Fruit fly (Drosophila melanogaster) whole organism, embryonic: ENCODE measurements around the gene UbcE2H.

ENCODE experiments used
- Asciz ChIP-seq: fragments of 200-800 bp; sonication (Bioruptor generic); optimal IDR thresholded peaks from 2 replicates; lab custom pipeline; 2017; ENCODE audit warnings: missing biosample characterization, mild to moderate bottlenecking, missing genetic modification characterization, missing genetic modification reagents
- CG10274 ChIP-seq: fragments of 200-800 bp; sonication (Bioruptor generic); optimal IDR thresholded peaks from 3 replicates; lab custom pipeline; 2017; ENCODE audit warnings: missing biosample characterization, mild to moderate bottlenecking, missing genetic modification characterization
- CG10979 ChIP-seq: fragments of 200-800 bp; sonication (Bioruptor generic); optimal IDR thresholded peaks from 2 replicates; lab custom pipeline; 2018; ENCODE audit warnings: missing biosample characterization, mild to moderate bottlenecking, missing genetic modification characterization, moderate library complexity
- CG11247 ChIP-seq: fragments of 200-800 bp; sonication (Bioruptor generic); IDR thresholded peaks from 2 replicates; pipeline ENCODE4 v1.3.6; 2022; ENCODE audit warnings: missing biosample characterization, missing genetic modification characterization
- CG11723 ChIP-seq: fragments of 200-800 bp; sonication (Bioruptor generic); optimal IDR thresholded peaks from 2 replicates; lab custom pipeline; 2017; ENCODE audit warnings: missing biosample characterization, mild to moderate bottlenecking, missing genetic modification characterization
- CG12299 ChIP-seq: fragments of 200-800 bp; sonication (Bioruptor generic); optimal IDR thresholded peaks from 2 replicates; lab custom pipeline; 2018; ENCODE audit warnings: missing biosample characterization, mild to moderate bottlenecking, missing genetic modification characterization
- CG12391 ChIP-seq: fragments of 200-800 bp; sonication (Bioruptor generic); optimal IDR thresholded peaks from 3 replicates; lab custom pipeline; 2018; ENCODE audit warnings: missing biosample characterization, mild to moderate bottlenecking, missing genetic modification characterization, moderate library complexity
- CG13123 ChIP-seq: fragments of 200-800 bp; sonication (Bioruptor generic); optimal IDR thresholded peaks from 2 replicates; lab custom pipeline; 2016; ENCODE audit warnings: missing biosample characterization, missing genetic modification characterization
- CG14710 ChIP-seq: fragments of 200-800 bp; sonication (Bioruptor generic); optimal IDR thresholded peaks from 3 replicates; lab custom pipeline; 2019; ENCODE audit warnings: missing biosample characterization, mild to moderate bottlenecking, missing genetic modification characterization, moderate library complexity
- CG1647 ChIP-seq: fragments of 200-800 bp; sonication (Bioruptor generic); optimal IDR thresholded peaks from 3 replicates; lab custom pipeline; 2016; ENCODE audit warnings: missing biosample characterization, missing genetic modification characterization
- CG16779 ChIP-seq: fragments of 200-800 bp; sonication (Bioruptor generic); IDR thresholded peaks from 2 replicates; pipeline ENCODE4 v1.3.6; 2022; ENCODE audit warnings: missing biosample characterization, missing genetic modification characterization
- CG17385 ChIP-seq: fragments of 200-800 bp; sonication (Bioruptor generic); optimal IDR thresholded peaks from 3 replicates; lab custom pipeline; 2018; ENCODE audit warnings: missing biosample characterization, mild to moderate bottlenecking, missing genetic modification characterization
- CG1792 ChIP-seq: fragments of 200-800 bp; sonication (Bioruptor generic); optimal IDR thresholded peaks from 2 replicates; lab custom pipeline; 2016; ENCODE audit warnings: missing biosample characterization, missing genetic modification characterization
- CG18476 ChIP-seq: fragments of 200-800 bp; sonication (Bioruptor generic); optimal IDR thresholded peaks from 2 replicates; lab custom pipeline; 2016; ENCODE audit warnings: missing biosample characterization, mild to moderate bottlenecking, missing genetic modification characterization
- CG18619 ChIP-seq: fragments of 200-800 bp; sonication (Bioruptor generic); optimal IDR thresholded peaks from 3 replicates; lab custom pipeline; 2017; ENCODE audit warnings: missing biosample characterization, mild to moderate bottlenecking, missing genetic modification characterization
- CG2875 ChIP-seq: fragments of 200-800 bp; sonication (Bioruptor generic); optimal IDR thresholded peaks from 2 replicates; lab custom pipeline; 2017; ENCODE audit warnings: missing biosample characterization, mild to moderate bottlenecking, missing genetic modification characterization, missing genetic modification reagents
- CG30403 ChIP-seq: fragments of 200-800 bp; sonication (Bioruptor generic); optimal IDR thresholded peaks from 3 replicates; lab custom pipeline; 2016; ENCODE audit warnings: missing biosample characterization, missing genetic modification characterization
- CG3163 ChIP-seq: fragments of 200-800 bp; sonication (Bioruptor generic); optimal IDR thresholded peaks from 3 replicates; lab custom pipeline; 2016; ENCODE audit warnings: missing biosample characterization, missing genetic modification characterization
- CG34224 ChIP-seq: fragments of 200-800 bp; sonication (Bioruptor generic); IDR thresholded peaks from 3 replicates; pipeline ENCODE4 v1.3.6; 2022; ENCODE audit warnings: missing biosample characterization, missing genetic modification characterization; ENCODE audit not compliant: partially characterized antibody
- CG34376 ChIP-seq: fragments of 200-800 bp; sonication (Bioruptor generic); optimal IDR thresholded peaks from 2 replicates; lab custom pipeline; 2018; ENCODE audit warnings: missing biosample characterization, mild to moderate bottlenecking, missing genetic modification characterization
- CG4282 ChIP-seq: fragments of 200-800 bp; sonication (Bioruptor generic); optimal IDR thresholded peaks from 2 replicates; lab custom pipeline; 2016; ENCODE audit warnings: missing biosample characterization, missing genetic modification characterization
- CG4730 ChIP-seq: fragments of 200-800 bp; sonication (Bioruptor generic); IDR thresholded peaks from 2 replicates; pipeline ENCODE4 v1.3.6; 2022; ENCODE audit warnings: missing biosample characterization, missing genetic modification characterization
- CG5245 ChIP-seq: fragments of 200-800 bp; sonication (Bioruptor generic); optimal IDR thresholded peaks from 3 replicates; lab custom pipeline; 2016; ENCODE audit warnings: missing biosample characterization, missing genetic modification characterization
- CG6813 ChIP-seq: fragments of 200-800 bp; sonication (Bioruptor generic); optimal IDR thresholded peaks from 2 replicates; lab custom pipeline; 2017; ENCODE audit warnings: missing biosample characterization, missing genetic modification characterization, mild to moderate bottlenecking, moderate library complexity, missing genetic modification reagents
- CG7745 ChIP-seq: fragments of 200-800 bp; sonication (Bioruptor generic); optimal IDR thresholded peaks from 2 replicates; lab custom pipeline; 2018; ENCODE audit warnings: missing biosample characterization, mild to moderate bottlenecking, missing genetic modification characterization, moderate library complexity
- CG9797 ChIP-seq: fragments of 200-800 bp; sonication (Bioruptor generic); optimal IDR thresholded peaks from 3 replicates; lab custom pipeline; 2018; ENCODE audit warnings: missing biosample characterization, mild to moderate bottlenecking, missing genetic modification characterization
- CG9817 ChIP-seq: fragments of 200-800 bp; sonication (Bioruptor generic); optimal IDR thresholded peaks from 2 replicates; lab custom pipeline; 2018; ENCODE audit warnings: missing biosample characterization, mild to moderate bottlenecking, missing genetic modification characterization, moderate library complexity
- ERR ChIP-seq: fragments of 200-800 bp; sonication (Bioruptor generic); optimal IDR thresholded peaks from 2 replicates; lab custom pipeline; 2016; ENCODE audit warnings: missing biosample characterization, missing genetic modification characterization
- Hr39 ChIP-seq: fragments of >200 bp; optimal IDR thresholded peaks from 2 replicates; lab custom pipeline; 2017
- Meics ChIP-seq: fragments of 200-800 bp; sonication (Bioruptor generic); optimal IDR thresholded peaks from 2 replicates; lab custom pipeline; 2017; ENCODE audit warnings: missing biosample characterization, mild to moderate bottlenecking, missing genetic modification characterization
- Side ChIP-seq: fragments of 200-800 bp; sonication (Bioruptor generic); optimal IDR thresholded peaks from 2 replicates; lab custom pipeline; 2016; ENCODE audit warnings: missing biosample characterization, missing genetic modification characterization
- ash1 ChIP-seq: fragments of 200-800 bp; sonication (Bioruptor generic); optimal IDR thresholded peaks from 2 replicates; lab custom pipeline; 2018; ENCODE audit warnings: missing biosample characterization, mild to moderate bottlenecking, missing genetic modification characterization
- ato ChIP-seq: fragments of 200-800 bp; sonication (Bioruptor generic); IDR thresholded peaks from 2 replicates; pipeline ENCODE4 v1.3.6; 2022; ENCODE audit warnings: missing biosample characterization, missing genetic modification characterization; ENCODE audit not compliant: partially characterized antibody
- az2 ChIP-seq: fragments of 200-800 bp; sonication (Bioruptor generic); optimal IDR thresholded peaks from 3 replicates; lab custom pipeline; 2016; ENCODE audit warnings: missing biosample characterization, missing genetic modification characterization
- chn ChIP-seq: fragments of 200-800 bp; sonication (Bioruptor generic); optimal IDR thresholded peaks from 2 replicates; lab custom pipeline; 2016; ENCODE audit warnings: missing biosample characterization, missing genetic modification characterization
- croc ChIP-seq: fragments of 200-800 bp; sonication (Bioruptor generic); conservative IDR thresholded peaks from 3 replicates; pipeline ENCODE4 v1.3.6; 2022; ENCODE audit warnings: missing biosample characterization, missing genetic modification characterization
- dm ChIP-seq: fragments of 200-800 bp; sonication (Bioruptor generic); optimal IDR thresholded peaks from 3 replicates; lab custom pipeline; 2016; ENCODE audit warnings: missing biosample characterization, missing genetic modification characterization
- en ChIP-seq: fragments of 200-800 bp; sonication (Bioruptor generic); optimal IDR thresholded peaks from 2 replicates; lab custom pipeline; 2016; ENCODE audit warnings: missing biosample characterization, missing genetic modification characterization
- h ChIP-seq: fragments of >200 bp; optimal IDR thresholded peaks from 2 replicates; lab custom pipeline; 2017
- kah ChIP-seq: fragments of 200-800 bp; sonication (Bioruptor generic); optimal IDR thresholded peaks from 2 replicates; lab custom pipeline; 2018; ENCODE audit warnings: missing biosample characterization, mild to moderate bottlenecking, missing genetic modification characterization
- ken ChIP-seq: fragments of 200-800 bp; sonication (Bioruptor generic); IDR thresholded peaks from 3 replicates; pipeline ENCODE4 v1.3.6; 2022; ENCODE audit warnings: missing biosample characterization, missing genetic modification characterization
- luna ChIP-seq: fragments of 200-800 bp; sonication (Bioruptor generic); optimal IDR thresholded peaks from 2 replicates; lab custom pipeline; 2016; ENCODE audit warnings: missing biosample characterization, missing genetic modification characterization
- mld ChIP-seq: fragments of 200-800 bp; sonication (Bioruptor generic); IDR thresholded peaks from 3 replicates; pipeline ENCODE4 v1.3.6; 2022; ENCODE audit warnings: missing biosample characterization, missing genetic modification characterization; ENCODE audit not compliant: partially characterized antibody
- org-1 ChIP-seq: fragments of 200-800 bp; sonication (Bioruptor generic); optimal IDR thresholded peaks from 2 replicates; lab custom pipeline; 2017; ENCODE audit warnings: missing biosample characterization, missing genetic modification characterization
- p53 ChIP-seq: fragments of 200-800 bp; sonication (Bioruptor generic); optimal IDR thresholded peaks from 2 replicates; lab custom pipeline; 2016; ENCODE audit warnings: missing biosample characterization, missing genetic modification characterization
- pnt ChIP-seq: fragments of 200-800 bp; sonication (Bioruptor generic); optimal IDR thresholded peaks from 3 replicates; lab custom pipeline; 2016; ENCODE audit warnings: missing biosample characterization, missing genetic modification characterization
- pros ChIP-seq: fragments of 200-800 bp; sonication (Bioruptor generic); optimal IDR thresholded peaks from 3 replicates; lab custom pipeline; 2019; ENCODE audit warnings: missing biosample characterization, mild to moderate bottlenecking, missing genetic modification characterization, moderate library complexity
- pum ChIP-seq: fragments of 200-800 bp; sonication (Bioruptor generic); optimal IDR thresholded peaks from 2 replicates; lab custom pipeline; 2016; ENCODE audit warnings: missing biosample characterization, missing genetic modification characterization
- run ChIP-seq: fragments of 200-800 bp; sonication (Bioruptor generic); optimal IDR thresholded peaks from 3 replicates; lab custom pipeline; 2018; ENCODE audit warnings: missing biosample characterization, mild to moderate bottlenecking, missing genetic modification characterization
- tio ChIP-seq: fragments of 200-800 bp; sonication (Bioruptor generic); optimal IDR thresholded peaks from 2 replicates; lab custom pipeline; 2017; ENCODE audit warnings: missing biosample characterization, missing genetic modification characterization, inconsistent platforms

The UbcE2H gene

DNA sequence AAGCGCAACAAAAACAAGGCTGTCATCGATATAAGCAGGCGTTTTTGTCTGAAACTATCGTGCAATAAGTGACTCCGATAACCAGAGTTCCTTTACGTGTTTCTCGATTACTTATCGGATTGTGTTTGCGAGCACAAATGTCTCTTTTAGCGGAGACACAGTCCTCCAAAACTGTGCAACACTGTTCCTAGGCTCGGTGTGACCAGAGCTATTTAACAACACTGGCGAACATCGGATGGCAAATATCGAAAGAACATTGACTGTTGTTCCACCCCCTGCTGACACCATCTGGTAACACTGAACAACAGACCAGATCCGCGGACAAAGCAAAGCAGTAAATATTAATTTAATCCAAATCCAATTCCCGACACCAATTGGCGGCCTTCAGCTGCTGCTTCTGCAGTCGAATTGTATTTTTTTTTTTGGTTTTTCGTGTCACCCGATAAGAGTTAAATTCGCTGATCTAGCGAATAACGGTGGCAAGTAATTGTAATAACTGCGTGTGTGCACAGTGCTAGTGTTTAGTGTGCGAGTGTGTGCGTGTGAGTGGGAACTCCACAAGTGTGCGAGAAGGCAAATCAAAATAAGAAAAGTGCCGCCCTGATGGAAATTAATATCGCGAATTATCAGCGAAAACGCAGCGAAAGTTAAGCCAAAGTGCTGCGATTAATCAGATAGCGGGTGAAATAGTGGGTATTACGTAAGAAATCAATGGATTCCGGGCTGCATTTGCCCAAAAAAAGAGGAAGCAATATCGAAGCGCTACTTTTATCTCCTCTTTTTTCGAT is 32.3 kb downstream of the UbcE2H start, which contains the start of gene mys (continued):
- TF ChIP-seq ato (GFP tag; lab: Robert Waterston, UW) (peak; percentile 90), CG13123 (peak; percentile 2), CG16779 (GFP tag; lab: Robert Waterston, UW) (peak; percentile 71), az2 (GFP tag; lab: Kevin White, UChicago) (peak; percentile 13), pros (GFP tag; lab: Kevin White, UChicago) (no peak), CG30403 (GFP tag; lab: Kevin White, UChicago) (peak; percentile 70), ken (peak; percentile 81), CG2875 (GFP tag; lab: Kevin White, UChicago) (peak; percentile 10), CG4730 (GFP tag; lab: Robert Waterston, UW) (0 out of 2 replicates have a peak, but pooled peaks have one; percentile 36), en (GFP tag; lab: Kevin White, UChicago) (no peak), CG9817 (tag; lab: Kevin White, UChicago) (peak; percentile 66), CG17385 (GFP tag; lab: Kevin White, UChicago) (peak; percentile 4), ash1 (GFP tag; lab: Kevin White, UChicago) (peak; percentile 1), h (lab: Kevin White, UChicago) (no peak), ERR (GFP tag; lab: Kevin White, UChicago) (peak; percentile 63), CG34224 (GFP tag; lab: Robert Waterston, UW) (peak; percentile 95), CG7745 (tag; lab: Kevin White, UChicago) (no peak), CG12391 (tag; lab: Kevin White, UChicago) (peak; percentile 66), CG10274 (no peak), CG12299 (tag; lab: Kevin White, UChicago) (no peak), luna (GFP tag; lab: Kevin White, UChicago) (peak; percentile 34), CG34376 (GFP tag; lab: Kevin White, UChicago) (peak; percentile 74), Asciz (GFP tag; lab: Kevin White, UChicago) (no peak), CG11723 (GFP tag; lab: Kevin White, UChicago) (no peak), pum (GFP tag; lab: Kevin White, UChicago) (peak; percentile 76), CG11247 (GFP tag; lab: Robert Waterston, UW) (peak; percentile 73), CG5245 (GFP tag; lab: Kevin White, UChicago) (peak; percentile 18), CG18619 (no peak), chn (GFP tag; lab: Kevin White, UChicago) (peak; percentile 71), pnt (peak; percentile 69), kah (GFP tag; lab: Kevin White, UChicago) (peak; percentile 54), Side (GFP tag; lab: Kevin White, UChicago) (peak; percentile 77), p53 (GFP tag; lab: Kevin White, UChicago) (peak; percentile 79), tio (GFP tag; lab: Kevin White, UChicago) (no peak), CG1792 (GFP tag; lab: Kevin White, UChicago) (peak; percentile 62), Hr39 (lab: Kevin White, UChicago) (no peak), org-1 (GFP tag; lab: Kevin White, UChicago) (peak; percentile 8), CG6813 (GFP tag; lab: Kevin White, UChicago) (no peak), CG10979 (no peak), CG3163 (GFP tag; lab: Kevin White, UChicago) (peak; percentile 53), Meics (GFP tag; lab: Kevin White, UChicago) (peak; percentile 59), run (tag; lab: Kevin White, UChicago) (no peak), CG18476 (no peak), CG14710 (peak; percentile 85), dm (GFP tag; lab: Kevin White, UChicago) (peak; percentile 13), croc (GFP tag; lab: Robert Waterston, UW) (peak; percentile 30; the same call in 1 of the 3 replicates), CG9797 (peak; percentile 100), CG4282 (peak; percentile 71), CG1647 (GFP tag; lab: Kevin White, UChicago) (peak; percentile 79), mld (GFP tag; lab: Robert Waterston, UW) (peak; percentile 89)
